Worm (Caenorhabditis elegans): Measurements from ENCODE around the gene acdh-9.
A peak's percentile ranks its signal among the peaks of the same experiment; 100 is the strongest.

DNA sequence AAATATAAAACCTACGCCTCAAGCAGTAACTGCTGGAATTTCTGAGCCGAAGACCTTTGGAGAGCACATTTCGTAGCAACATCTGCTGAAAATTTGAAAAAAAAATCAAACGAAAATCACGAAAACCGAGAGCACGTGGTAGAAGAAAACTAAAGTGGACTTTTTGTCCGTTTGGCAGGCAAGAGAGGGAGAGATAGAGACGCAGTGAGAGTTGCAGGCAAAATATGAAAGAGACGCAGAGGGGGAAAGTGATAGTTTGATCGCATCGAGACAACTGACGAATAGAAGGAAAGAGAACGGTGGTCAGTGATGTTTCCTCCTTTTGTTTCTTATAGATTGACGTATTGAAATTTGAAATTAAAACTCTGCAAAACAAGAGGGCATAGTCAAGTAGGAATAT, at the start of gene acdh-9, which contains the start of gene F28A10.13:
- TF ChIP-seq bed-3 (GFP tag; optimal IDR thresholded peaks at IDR 0.05) (no peak), mep-1 (tag; optimal IDR thresholded peaks at IDR 0.05) (peak; percentile 3), unc-120 (tag; optimal IDR thresholded peaks at IDR 0.05; ENCODE audit: poor library complexity, severe bottlenecking) (peak; percentile 2), nhr-28 (tag; optimal IDR thresholded peaks at IDR 0.05) (no peak), ztf-11 (tag; optimal IDR thresholded peaks at IDR 0.05) (no peak), mab-5 (tag; optimal IDR thresholded peaks at IDR 0.05) (no peak), sptf-1 (tag; optimal IDR thresholded peaks at IDR 0.05) (no peak), lin-13 (tag; optimal IDR thresholded peaks at IDR 0.05) (no peak), blmp-1 (tag; optimal IDR thresholded peaks at IDR 0.05) (no peak), nhr-237 (tag; optimal IDR thresholded peaks at IDR 0.05) (no peak), lsy-2 (tag; optimal IDR thresholded peaks at IDR 0.05) (no peak), ceh-39 (tag; optimal IDR thresholded peaks at IDR 0.05) (no peak), unc-62 (GFP tag; optimal IDR thresholded peaks at IDR 0.05) (peak; percentile 70), ham-2 (GFP tag; optimal IDR thresholded peaks at IDR 0.05) (no peak)

Measured in whole organism, mixed stage, embryonic.